Worm (Caenorhabditis elegans): ENCODE data around the gene ccch-3.

Gene ccch-3

DNA sequence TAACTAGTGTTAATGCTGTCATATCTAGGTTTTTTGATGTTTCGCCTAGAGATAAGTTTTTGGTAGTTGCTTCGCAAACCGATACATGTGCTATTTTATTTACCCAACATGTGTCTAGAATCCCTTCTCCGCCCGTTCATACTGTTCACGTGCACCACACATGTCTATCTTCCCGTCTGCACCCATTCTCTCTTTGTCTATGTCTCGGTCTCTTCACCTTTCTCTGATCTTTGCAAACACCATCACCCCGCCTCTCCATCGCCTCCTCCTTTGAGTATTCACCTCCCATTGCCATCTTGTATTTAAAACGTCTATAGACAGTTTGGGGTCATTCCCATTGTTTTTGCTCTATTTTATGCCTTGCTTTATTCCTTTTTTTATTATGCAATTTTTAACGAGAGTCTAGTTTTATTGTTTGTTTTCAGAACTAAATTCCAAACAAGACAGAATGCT lies 22.2 kb downstream of the ccch-3 start, which contains the start of gene F56H9.2 (continued):
- TF ChIP-seq C34B4.2 (tag; optimal IDR thresholded peaks at IDR 0.05) (no peak), lsy-2 (tag; optimal IDR thresholded peaks at IDR 0.05) (peak; percentile 53 to 77), mab-9 (GFP tag; IDR thresholded peaks at IDR 0.05) (no peak), vab-15 (tag; optimal IDR thresholded peaks at IDR 0.05) (no peak), lin-14 (GFP tag; optimal IDR thresholded peaks at IDR 0.05) (peak; percentile 96), ceh-90 (tag; optimal IDR thresholded peaks at IDR 0.05) (no peak), snu-23 (GFP tag; optimal IDR thresholded peaks at IDR 0.05) (no peak), nhr-77 (tag; optimal IDR thresholded peaks at IDR 0.05) (peak; percentile 58), lin-35 (GFP tag; optimal IDR thresholded peaks at IDR 0.05) (peak; percentile 43 to 83), dpl-1 (GFP tag; optimal IDR thresholded peaks at IDR 0.05) (peak; percentile 24 to 34 (median 29)), ceh-88 (GFP tag; IDR thresholded peaks at IDR 0.05) (no peak), nhr-28 (tag; optimal IDR thresholded peaks at IDR 0.05) (no peak), sptf-1 (tag; optimal IDR thresholded peaks at IDR 0.05) (no peak), rnt-1 (tag; optimal IDR thresholded peaks at IDR 0.05) (peak; percentile 88), zip-4 (GFP tag; optimal IDR thresholded peaks at IDR 0.05) (no peak), F16B12.6 (tag; optimal IDR thresholded peaks at IDR 0.05) (no peak), xbp-1 (tag; optimal IDR thresholded peaks at IDR 0.05) (peak; percentile 61), nhr-47 (tag; optimal IDR thresholded peaks at IDR 0.05) (peak; percentile 70), ama-1 (optimal IDR thresholded peaks at IDR 0.05) (peak; percentile 36), efl-3 (GFP tag; optimal IDR thresholded peaks at IDR 0.05) (no peak), swsn-7 (tag; optimal IDR thresholded peaks at IDR 0.05) (peak; percentile 74), nhr-12 (tag; optimal IDR thresholded peaks at IDR 0.05) (no peak), tbx-2 (tag; optimal IDR thresholded peaks at IDR 0.05) (peak; percentile 83), aha-1 (tag; optimal IDR thresholded peaks at IDR 0.05) (no peak), ztf-4 (tag; optimal IDR thresholded peaks at IDR 0.05) (peak; percentile 4), snpc-4 (tag; optimal IDR thresholded peaks at IDR 0.05) (no peak), egl-13 (tag; optimal IDR thresholded peaks at IDR 0.05) (no peak), mep-1 (tag; optimal IDR thresholded peaks at IDR 0.05) (peak; percentile 72), fkh-8 (tag; optimal IDR thresholded peaks at IDR 0.05) (no peak), nhr-85 (tag) (peak; percentile 98), sup-37 (GFP tag; optimal IDR thresholded peaks at IDR 0.05) (peak; percentile 24), nhr-11 (tag; optimal IDR thresholded peaks at IDR 0.05) (no peak), ceh-8 (GFP tag; optimal IDR thresholded peaks at IDR 0.05) (no peak), isw-1 (GFP tag; IDR thresholded peaks at IDR 0.05) (0 out of 2 replicates have a peak, but pooled peaks have one; percentile 2), unc-30 (tag; optimal IDR thresholded peaks at IDR 0.05) (no peak), hpl-2 (GFP tag; optimal IDR thresholded peaks at IDR 0.05) (no peak), fos-1 (tag; optimal IDR thresholded peaks at IDR 0.05) (peak; percentile 13), pqm-1 (tag; optimal IDR thresholded peaks at IDR 0.05) (peak; percentile 42), alr-1 (tag; optimal IDR thresholded peaks at IDR 0.05; ENCODE audit: borderline replicate concordance) (no peak), C04F5.9 (tag; optimal IDR thresholded peaks at IDR 0.05) (no peak), pax-3 (tag; optimal IDR thresholded peaks at IDR 0.05) (peak; percentile 83), nhr-237 (tag; optimal IDR thresholded peaks at IDR 0.05) (no peak), elt-2 (tag; optimal IDR thresholded peaks at IDR 0.05) (peak; percentile 89), nhr-90 (tag; optimal IDR thresholded peaks at IDR 0.05; ENCODE audit: poor library complexity) (peak; percentile 81), hlh-4 (tag; optimal IDR thresholded peaks at IDR 0.05) (no peak), elt-3 (tag; optimal IDR thresholded peaks at IDR 0.05) (peak in 3 of 6 experiments; percentile 68 to 92 (median 70)), nhr-84 (tag; optimal IDR thresholded peaks at IDR 0.05) (no peak), unc-98 (GFP tag; IDR thresholded peaks at IDR 0.05) (no peak), lir-3 (tag; optimal IDR thresholded peaks at IDR 0.05; ENCODE audit: poor library complexity) (peak; percentile 46), unc-130 (tag; optimal IDR thresholded peaks at IDR 0.05) (peak; percentile 94), fkh-10 (GFP tag; optimal IDR thresholded peaks at IDR 0.05) (no peak), nhr-76 (tag; optimal IDR thresholded peaks at IDR 0.05) (no peak), lin-15B (tag; optimal IDR thresholded peaks at IDR 0.05) (no peak), ztf-11 (tag; optimal IDR thresholded peaks at IDR 0.05) (peak in 1 of 2 experiments; percentile 27)
